Worm (Caenorhabditis elegans) whole organism, midembryonic: ENCODE measurements around the gene F11G11.5.

Experiments
- flt-1 ChIP-seq: fragments of 200-800 bp; sonication (Bioruptor generic); IDR thresholded peaks from 2 replicates; pipeline ENCODE4 v1.3.6; 2022; ENCODE audit warnings: missing genetic modification characterization, missing compliant biosample characterization
- med-1 ChIP-seq: sonication (generic microtip); optimal IDR thresholded peaks from 2 replicates; lab custom pipeline; 2017; ENCODE audit warnings: missing genetic modification characterization, mild to moderate bottlenecking, missing compliant biosample characterization, antibody characterized with exemption, missing genetic modification reagents; ENCODE audit not compliant: insufficient read depth
- ztf-29 ChIP-seq: fragments of 200-800 bp; sonication (Bioruptor generic); IDR thresholded peaks from 2 replicates; pipeline ENCODE4 v1.3.6; 2022; ENCODE audit warnings: missing genetic modification reagents, missing genetic modification characterization, missing compliant biosample characterization

DNA sequence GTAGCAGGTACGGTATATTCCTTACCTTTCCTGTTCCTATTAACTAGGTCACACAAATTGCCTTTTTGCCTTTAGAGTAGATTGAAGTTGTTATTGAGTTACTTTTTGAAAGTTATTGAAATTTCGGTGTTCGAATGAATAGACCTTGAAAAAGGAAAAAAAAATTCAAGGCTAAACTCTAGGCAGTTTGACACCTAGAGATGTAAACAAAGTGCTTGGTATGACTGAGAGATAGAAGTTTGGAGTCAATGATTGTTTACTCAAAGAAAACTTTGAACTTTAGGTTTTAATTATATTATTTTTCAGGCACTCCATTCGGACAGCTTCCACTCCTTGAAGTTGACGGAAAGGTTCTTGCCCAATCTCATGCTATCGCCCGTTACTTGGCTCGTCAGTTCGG, 24.8 kb downstream of the F11G11.5 start:
- TF ChIP-seq med-1 (GFP tag; lab: Kevin White, UChicago) (no peak), flt-1 (GFP tag; lab: Robert Waterston, UW) (no peak), ztf-29 (GFP tag; lab: Robert Waterston, UW) (no peak)
